Worm (Caenorhabditis elegans): Measurements from ENCODE around the gene F58F12.3.
A peak's percentile ranks its signal among the peaks of the same experiment; 100 is the strongest.

F58F12.3 gene

ce11 chrII:6358905-6359304 is 32.2 kb downstream of the F58F12.3 start, which contains the start of gene C32D5.12:
Gene C32D5.12 (minus strand): TSS chrII:6359005.
- TF ChIP-seq unc-62 (GFP tag; optimal IDR thresholded peaks at IDR 0.05 in 1 of 2) (peak in 1 of 2 experiments; percentile 40), unc-62 (tag; optimal IDR thresholded peaks at IDR 0.05) (no peak), dmd-6 (GFP tag; IDR thresholded peaks at IDR 0.05) (no peak)

- TF ChIP-seq dmd-8 (GFP tag; IDR thresholded peaks at IDR 0.05) = peak; percentile 57; the same call in 1 of the 2 replicates
- TF ChIP-seq arid-1 (GFP tag; conservative IDR thresholded peaks at IDR 0.05) = peak; percentile 86
- peak; percentile 51; the same call in 1 of the 2 replicates for TF ChIP-seq F44E2.7 (GFP tag; IDR thresholded peaks at IDR 0.05)
- TF ChIP-seq F49E8.2 (tag; optimal IDR thresholded peaks at IDR 0.05; ENCODE audit: borderline replicate concordance) = peak; percentile 14
- TF ChIP-seq snpc-1.2 (GFP tag; IDR thresholded peaks at IDR 0.05) = 0 out of 2 replicates have a peak, but pooled peaks have one; percentile 20
- no peak for TF ChIP-seq unc-39 (tag; optimal IDR thresholded peaks at IDR 0.05)
- peak in 1 of 2 experiments; percentile 78; a peak in 2 of 4 replicates for TF ChIP-seq madf-5 (GFP tag; IDR thresholded peaks at IDR 0.05)
- no peak for TF ChIP-seq mdl-1 (tag; optimal IDR thresholded peaks at IDR 0.05)
- TF ChIP-seq lin-38 (GFP tag; IDR thresholded peaks at IDR 0.05) = peak; percentile 60
- 0 out of 2 replicates have a peak, but pooled peaks have one; percentile 62 for TF ChIP-seq daf-19 (GFP tag; conservative IDR thresholded peaks at IDR 0.05)
- TF ChIP-seq nhr-77 (tag; optimal IDR thresholded peaks at IDR 0.05) = no peak
- no peak for TF ChIP-seq ceh-62 (tag; optimal IDR thresholded peaks at IDR 0.05)
- no peak for TF ChIP-seq T20F7.1 (GFP tag; optimal IDR thresholded peaks at IDR 0.05)
- TF ChIP-seq tag-97 (GFP tag; IDR thresholded peaks at IDR 0.05) = no peak
- TF ChIP-seq pha-4 (GFP tag; IDR thresholded peaks at IDR 0.05) = peak; percentile 73; the same call in 1 of the 2 replicates
- no peak for TF ChIP-seq pha-4 (tag; optimal IDR thresholded peaks at IDR 0.05)
- TF ChIP-seq Y5F2A.4 (GFP tag; optimal IDR thresholded peaks at IDR 0.05) = peak; percentile 38
- peak; percentile 77 for TF ChIP-seq lim-7 (GFP tag; IDR thresholded peaks at IDR 0.05)
These were observed 32.9 kb downstream of the F58F12.3 start for ce11 chrII:6358232-6358631.

ce11 chrII:6355396-6356346 is 35.4 kb downstream of the F58F12.3 start, which contains the start of gene C32D5.11:
Gene C32D5.11 (minus strand): TSS chrII:6355446.
- TF ChIP-seq fkh-10 (GFP tag; optimal IDR thresholded peaks at IDR 0.05) (peak; percentile 29), nhr-6 (tag; optimal IDR thresholded peaks at IDR 0.05) (no peak), mdt-29 (GFP tag; IDR thresholded peaks at IDR 0.05) (no peak), duxl-1 (tag; optimal IDR thresholded peaks at IDR 0.05; ENCODE audit: poor library complexity) (peak; percentile 66), hmg-1.1 (GFP tag; IDR thresholded peaks at IDR 0.05) (peak; percentile 61; the same call in 1 of the 2 replicates), ztf-7 (tag; optimal IDR thresholded peaks at IDR 0.05) (peak; percentile 57), skn-1 (tag; optimal IDR thresholded peaks at IDR 0.05) (no peak), lir-3 (tag; optimal IDR thresholded peaks at IDR 0.05) (no peak), hlh-30 (tag; optimal IDR thresholded peaks at IDR 0.05; ENCODE audit: insufficient read depth) (peak; percentile 82), lsy-2 (tag; optimal IDR thresholded peaks at IDR 0.05) (peak in 1 of 2 experiments; percentile 87), nhr-111 (GFP tag; optimal IDR thresholded peaks at IDR 0.05) (no peak), unc-130 (GFP tag; optimal IDR thresholded peaks at IDR 0.05) (peak; percentile 40), egl-27 (tag; optimal IDR thresholded peaks at IDR 0.05) (no peak), ceh-28 (tag; optimal IDR thresholded peaks at IDR 0.05) (peak; percentile 34), mep-1 (tag; optimal IDR thresholded peaks at IDR 0.05) (peak; percentile 77), jun-1 (tag; optimal IDR thresholded peaks at IDR 0.05) (no peak), fos-1 (tag; optimal IDR thresholded peaks at IDR 0.05) (no peak), nhr-25 (tag; optimal IDR thresholded peaks at IDR 0.05; ENCODE audit: borderline replicate concordance, insufficient read depth) (peak; percentile 14), dmd-9 (GFP tag; IDR thresholded peaks at IDR 0.05) (no peak), nhr-10 (tag; optimal IDR thresholded peaks at IDR 0.05) (no peak), mxl-3 (GFP tag; optimal IDR thresholded peaks at IDR 0.05) (peak; percentile 42), mes-2 (tag; optimal IDR thresholded peaks at IDR 0.05; ENCODE audit: poor library complexity, severe bottlenecking) (peak; percentile 88), daf-8 (GFP tag; IDR thresholded peaks at IDR 0.05) (no peak), nhr-77 (tag; optimal IDR thresholded peaks at IDR 0.05) (peak; percentile 30), snpc-4 (tag; optimal IDR thresholded peaks at IDR 0.05) (no peak), daf-12 (tag; optimal IDR thresholded peaks at IDR 0.05) (no peak), dpl-1 (GFP tag; optimal IDR thresholded peaks at IDR 0.05) (peak; percentile 67)
